Fruit fly (Drosophila melanogaster): ENCODE measurements around the gene prt.

prt gene

DNA sequence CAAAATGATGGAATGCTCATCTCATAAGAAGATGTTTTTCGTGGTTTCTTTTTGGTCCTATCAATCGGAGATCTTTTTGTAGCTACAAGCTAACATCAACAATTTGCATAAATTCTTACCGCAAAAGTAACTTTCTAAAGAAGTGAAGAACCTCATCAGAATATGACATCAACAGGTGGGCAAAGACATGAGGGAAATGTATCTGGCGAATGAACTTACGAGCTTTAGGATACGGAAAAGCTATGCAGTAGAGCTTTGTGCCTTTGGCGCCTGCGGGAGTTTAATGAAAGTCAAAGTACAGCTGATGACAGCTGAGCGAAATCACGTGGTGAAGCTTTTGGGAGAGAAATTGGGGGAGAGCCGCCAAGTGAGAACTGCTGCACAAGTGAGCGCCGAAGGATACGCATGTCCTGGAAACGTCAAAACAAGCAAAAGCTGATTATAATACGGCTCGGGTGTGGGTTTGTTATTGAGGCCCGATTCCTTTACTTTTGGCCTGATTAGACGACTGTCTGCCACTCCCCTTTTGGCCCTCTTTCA lies 32.1 kb downstream of the prt start:
- TF ChIP-seq noc (tag; optimal IDR thresholded peaks at IDR 0.05): no peak

DNA sequence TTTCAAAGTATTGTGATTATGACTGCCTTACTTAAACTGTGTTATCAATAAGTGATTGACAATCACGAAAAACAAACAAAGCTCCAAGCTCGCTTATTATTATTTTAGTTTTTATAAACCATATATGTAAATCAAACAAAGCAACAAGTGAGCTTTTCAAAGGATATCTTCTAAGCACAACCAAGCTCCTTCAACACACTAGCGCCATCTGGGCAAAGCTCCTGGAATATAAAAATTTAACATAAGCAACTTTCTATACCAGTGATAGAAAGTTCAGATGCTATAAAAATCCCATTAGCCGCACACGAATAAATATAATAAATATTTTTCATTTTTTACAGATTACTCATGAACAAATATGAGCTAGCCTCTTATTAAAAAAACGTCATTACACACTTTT lies 34.4 kb downstream of the prt start:
- no peak for TF ChIP-seq noc (tag; optimal IDR thresholded peaks at IDR 0.05)

DNA sequence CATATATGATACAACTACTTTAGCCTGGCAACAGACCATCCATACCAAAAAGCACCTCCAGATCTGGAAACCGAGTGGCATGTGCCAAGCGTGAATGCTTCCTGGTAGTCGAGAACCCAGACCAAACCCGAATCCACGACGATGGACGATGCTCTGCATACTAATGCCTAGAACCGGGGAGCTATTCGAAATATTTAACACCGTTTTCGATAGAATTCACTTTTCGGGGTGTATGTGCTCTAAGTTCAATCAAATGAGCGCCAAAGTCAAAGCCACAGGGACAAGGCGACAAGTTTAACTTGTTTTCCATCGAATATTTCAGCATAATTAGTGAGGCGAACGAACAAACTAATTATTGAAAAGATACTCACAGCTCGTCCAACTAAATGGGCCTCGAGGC lies 36.0 kb downstream of the prt start:
- TF ChIP-seq noc (tag; optimal IDR thresholded peaks at IDR 0.05): no peak

DNA sequence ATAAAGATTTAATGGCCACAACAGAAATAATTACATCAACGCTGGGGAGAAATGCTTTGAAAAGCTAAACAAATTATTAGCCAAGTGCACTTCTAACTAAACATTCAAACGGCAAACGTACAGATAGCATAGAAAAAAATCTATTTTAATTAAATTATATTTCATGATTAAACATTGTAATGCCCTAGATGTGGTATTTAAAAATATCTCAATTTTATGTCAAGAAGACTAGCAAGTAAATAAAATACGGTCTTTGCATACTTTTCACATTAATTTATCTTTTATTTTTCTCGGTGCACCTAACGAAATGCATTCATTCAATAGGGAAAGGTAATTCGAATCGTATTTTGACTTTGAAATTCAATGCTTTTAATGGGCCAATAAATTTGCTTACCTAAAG lies 39.2 kb downstream of the prt start:
- TF ChIP-seq noc (tag; optimal IDR thresholded peaks at IDR 0.05): no peak

DNA sequence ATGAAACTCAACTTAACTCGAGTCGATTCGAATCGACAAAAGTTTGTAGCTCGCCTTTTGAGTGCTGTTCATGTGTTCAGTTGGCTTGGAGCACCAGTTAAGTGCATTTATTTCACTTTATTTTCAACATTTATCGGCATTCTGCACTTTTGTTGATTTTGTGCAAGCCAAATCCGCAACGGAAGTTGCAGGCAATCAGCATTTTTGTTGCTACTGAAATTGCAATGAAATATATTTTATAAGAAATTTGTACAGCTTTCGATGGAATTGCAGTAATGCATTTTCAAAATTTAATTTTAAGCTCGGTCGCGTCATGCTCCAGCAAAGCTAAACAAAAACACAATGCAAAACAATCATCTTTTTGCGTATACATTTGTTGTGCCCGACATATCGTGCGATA lies 39.9 kb downstream of the prt start:
- no peak for TF ChIP-seq noc (tag; optimal IDR thresholded peaks at IDR 0.05)

DNA sequence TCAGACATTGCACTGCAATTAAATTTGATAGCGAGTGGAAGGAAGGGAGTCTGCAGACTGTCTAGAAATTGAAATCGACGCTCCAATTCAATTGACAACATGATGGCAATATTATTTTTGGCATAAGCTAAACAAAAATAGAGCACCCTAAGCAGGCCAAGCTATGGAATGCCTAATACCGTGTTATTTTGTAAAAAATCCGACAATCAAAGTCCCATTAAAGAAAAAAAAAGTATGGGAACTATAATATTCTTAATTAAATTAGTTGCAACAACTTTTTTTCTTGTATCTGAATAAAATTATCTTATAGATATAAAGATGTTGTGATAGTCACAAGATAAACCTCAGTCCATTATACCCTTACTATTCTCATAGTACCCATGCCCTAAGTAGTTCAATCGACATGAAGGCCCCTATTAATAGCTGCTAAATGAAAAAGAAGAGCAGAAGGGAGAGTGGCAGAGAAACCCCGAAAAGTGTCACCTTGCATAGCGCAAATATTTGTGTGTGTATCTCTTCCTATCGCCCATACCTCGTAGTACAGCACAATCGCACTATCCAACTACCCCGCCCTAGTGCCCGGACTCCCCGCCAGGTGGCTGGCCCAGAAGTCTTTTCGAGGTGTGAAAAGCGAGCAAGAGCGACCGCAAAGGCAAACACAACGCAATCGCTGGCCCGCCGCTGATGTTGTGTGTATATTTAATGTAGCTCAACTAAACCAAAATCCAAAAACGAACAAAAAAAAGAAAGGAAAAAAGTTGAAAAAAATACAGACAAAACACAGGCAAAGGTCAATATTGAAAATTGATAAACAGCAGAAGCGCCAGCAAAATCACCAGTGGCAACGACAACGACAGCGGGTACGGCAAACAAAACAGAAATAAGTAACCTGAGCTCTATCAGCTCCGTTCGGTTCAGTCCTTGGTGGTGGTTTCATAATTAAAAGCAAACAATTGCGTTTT lies 41.2 kb downstream of the prt start:
- peak; percentile 58 for TF ChIP-seq noc (tag; optimal IDR thresholded peaks at IDR 0.05)

DNA sequence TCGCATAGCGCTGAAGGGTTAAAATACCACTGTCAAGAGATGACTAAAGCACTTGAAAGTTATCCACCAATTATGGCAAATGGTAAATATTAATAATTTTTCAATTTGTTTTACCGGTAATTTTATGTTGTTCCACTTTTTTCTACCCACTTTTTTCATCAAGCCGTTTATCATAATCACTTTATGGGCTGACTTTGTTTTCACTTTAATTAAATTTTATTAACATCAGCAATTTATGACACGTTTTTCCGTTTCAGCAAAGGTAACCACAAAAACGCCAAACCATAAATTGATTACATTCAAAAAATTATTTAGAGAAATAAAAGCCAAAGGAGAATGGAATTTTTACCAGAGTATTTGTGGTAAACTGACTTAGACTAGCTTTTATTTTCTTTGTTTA lies 43.3 kb downstream of the prt start:
- no peak for TF ChIP-seq noc (tag; optimal IDR thresholded peaks at IDR 0.05)

DNA sequence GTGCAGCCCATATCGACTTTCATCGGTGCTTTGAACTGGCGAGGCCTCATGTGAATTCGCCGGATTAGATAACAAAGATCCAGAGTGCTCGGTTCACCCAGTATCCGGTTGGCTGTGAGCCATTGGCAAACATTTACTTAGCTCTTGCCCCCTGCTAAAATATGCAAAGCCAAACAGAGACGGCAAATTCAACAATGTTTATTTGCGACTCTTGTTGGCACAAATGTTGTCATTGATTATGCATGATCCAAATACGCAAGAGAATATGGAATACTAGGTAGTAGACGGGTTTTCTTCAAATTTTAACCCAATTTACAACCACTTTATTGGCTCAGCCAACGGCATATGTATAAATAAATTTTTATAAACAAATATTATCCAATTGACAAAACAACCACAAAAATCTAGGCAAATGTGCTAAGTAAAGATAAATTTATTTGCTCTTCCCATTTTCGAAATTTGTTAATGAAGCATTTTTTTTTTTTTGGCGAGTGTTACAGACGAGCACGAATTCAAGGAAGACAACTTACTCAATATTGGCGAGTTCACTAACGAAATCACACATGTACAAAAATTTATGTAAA lies 46.2 kb downstream of the prt start:
- TF ChIP-seq noc (tag; optimal IDR thresholded peaks at IDR 0.05): peak; percentile 89

DNA sequence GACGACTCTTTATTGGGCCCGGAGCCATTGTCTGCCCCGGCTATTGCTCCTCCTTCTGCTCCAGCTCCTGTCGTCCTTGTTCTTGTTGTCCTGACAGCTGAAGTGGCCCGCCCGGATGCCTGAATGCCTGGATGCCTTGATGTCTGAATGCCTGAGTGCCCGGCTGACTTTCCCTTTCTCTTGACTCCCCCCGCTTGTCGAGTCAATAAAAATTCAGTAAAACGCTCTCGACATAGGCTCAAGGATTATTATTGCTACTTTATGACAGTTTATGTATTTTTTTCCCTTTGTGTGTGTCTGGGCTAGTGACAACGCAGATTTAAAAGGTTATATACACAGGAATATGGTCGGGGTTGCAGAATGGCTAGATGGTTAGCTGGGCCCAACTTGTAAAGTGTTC lies 49.0 kb downstream of the prt start:
- TF ChIP-seq noc (tag; optimal IDR thresholded peaks at IDR 0.05): no peak

All from whole organism, larva.